Fruit fly (Drosophila melanogaster) whole organism, larva: ENCODE data around the gene CG42355.

Experiments
- noc ChIP-seq: fragments of 200-800 bp; sonication (Bioruptor generic); optimal IDR thresholded peaks from 3 replicates; lab custom pipeline; 2019; ENCODE audit warnings: missing biosample characterization, mild to moderate bottlenecking, missing genetic modification characterization, moderate library complexity

CG42355 gene

dm6 chr3L:2038124-2038523 lies at the start of gene CG42355:
CG42355 (minus strand) TSS chr3L:2038224.
- TF ChIP-seq noc, result no peak

dm6 chr3L:2026691-2027090 lies 11.3 kb downstream of the CG42355 start, which contains the start of gene Grl62c:
Grl62c (plus strand) TSS chr3L:2026991.
- no peak for TF ChIP-seq noc

- no peak for TF ChIP-seq noc
Measured at dm6 chr3L:2023291-2023690, 14.7 kb downstream of the CG42355 start, which contains the start of gene Grl62b. Grl62b (minus strand) TSS chr3L:2023391.

- TF ChIP-seq noc, result no peak
Measured at dm6 chr3L:2021858-2022257, 16.2 kb downstream of the CG42355 start, which contains the start of gene Grl62a. Grl62a (minus strand) TSS chr3L:2021958.

- TF ChIP-seq noc, result no peak
Measured at dm6 chr3L:2005551-2005950, 32.5 kb downstream of the CG42355 start, which contains the start of gene CG42841. CG42841 (minus strand) TSS chr3L:2005651.

dm6 chr3L:2004732-2005131 lies 33.3 kb downstream of the CG42355 start:
- TF ChIP-seq noc, result no peak
